Fruit fly (Drosophila melanogaster): ENCODE results near the gene Kots.

dm6 chr3R:13978078-13978559 is 14.1 kb upstream of the Kots start:
- TF ChIP-seq CG12768 (GFP tag; optimal IDR thresholded peaks at IDR 0.05) = no peak
- no peak for TF ChIP-seq kay (GFP tag; ENCODE audit: borderline replicate concordance)
